Fruit fly (Drosophila melanogaster): ENCODE data around the gene rept.

rept gene

dm6 chr3L:19254715-19255428 is at the start of gene rept, which contains the start of gene mRpL21:
Gene rept, plus strand, starts transcription at chr3L:19255340.
Gene mRpL21, minus strand, starts transcription at chr3L:19255061.
- no peak for TF ChIP-seq Dip2 (GFP tag; IDR thresholded peaks at IDR 0.05)
- TF ChIP-seq Ada2b (GFP tag; IDR thresholded peaks at IDR 0.05) = no peak
- no peak for TF ChIP-seq HmgD (GFP tag; optimal IDR thresholded peaks at IDR 0.05)
- no peak for TF ChIP-seq ato (GFP tag; IDR thresholded peaks at IDR 0.05; ENCODE audit: partially characterized antibody)
- peak; percentile 42 for TF ChIP-seq Mad (GFP tag; optimal IDR thresholded peaks at IDR 0.05)
- TF ChIP-seq Side (GFP tag; optimal IDR thresholded peaks at IDR 0.05) = peak; percentile 61
- peak; percentile 43 for TF ChIP-seq CG13424 (tag; optimal IDR thresholded peaks at IDR 0.05)
- TF ChIP-seq trem (tag; optimal IDR thresholded peaks at IDR 0.05) = peak; percentile 53
- peak; percentile 5; the same call in 1 of the 2 replicates for TF ChIP-seq ttk (GFP tag; IDR thresholded peaks at IDR 0.05)
- TF ChIP-seq dm (GFP tag; optimal IDR thresholded peaks at IDR 0.05) = peak; percentile 94
- TF ChIP-seq Hr3 (GFP tag; optimal IDR thresholded peaks at IDR 0.05) = peak; percentile 59
- TF ChIP-seq peb (GFP tag; IDR thresholded peaks at IDR 0.05) = no peak
- no peak for TF ChIP-seq slou (GFP tag; optimal IDR thresholded peaks at IDR 0.05)
- TF ChIP-seq Ssrp (tag; optimal IDR thresholded peaks at IDR 0.05) = peak; percentile 3
- TF ChIP-seq CG18619 (GFP tag; optimal IDR thresholded peaks at IDR 0.05) = peak; percentile 44
- TF ChIP-seq insv (GFP tag; optimal IDR thresholded peaks at IDR 0.05) = peak in 1 of 2 experiments; percentile 50
- TF ChIP-seq CG9215 (GFP tag; IDR thresholded peaks at IDR 0.05) = 0 out of 2 replicates have a peak, but pooled peaks have one; percentile 13
- TF ChIP-seq CG12299 (tag; optimal IDR thresholded peaks at IDR 0.05) = peak; percentile 33
- TF ChIP-seq p53 (GFP tag; optimal IDR thresholded peaks at IDR 0.05) = no peak
- peak; percentile 80 for TF ChIP-seq lilli (GFP tag; optimal IDR thresholded peaks at IDR 0.05)
- TF ChIP-seq vfl (GFP tag; optimal IDR thresholded peaks at IDR 0.05) = peak; percentile 69
- peak; percentile 51 for TF ChIP-seq Adf1 (GFP tag; IDR thresholded peaks at IDR 0.05)
- TF ChIP-seq gem (tag; optimal IDR thresholded peaks at IDR 0.05) = peak; percentile 48
- peak; percentile 30 for TF ChIP-seq tup (GFP tag; optimal IDR thresholded peaks at IDR 0.05)
- TF ChIP-seq inv (GFP tag; IDR thresholded peaks at IDR 0.05; ENCODE audit: partially characterized antibody) = no peak
- peak; percentile 72 for TF ChIP-seq HmgZ (tag; optimal IDR thresholded peaks at IDR 0.05)
- peak; percentile 49 for TF ChIP-seq Dad (GFP tag; optimal IDR thresholded peaks at IDR 0.05)
- TF ChIP-seq Asciz (GFP tag; optimal IDR thresholded peaks at IDR 0.05) = no peak
- peak; percentile 16 for TF ChIP-seq CG6765 (GFP tag; optimal IDR thresholded peaks at IDR 0.05)
- TF ChIP-seq jumu (GFP tag; optimal IDR thresholded peaks at IDR 0.05) = peak; percentile 36
- peak; percentile 79 for TF ChIP-seq CHES-1-like (GFP tag; optimal IDR thresholded peaks at IDR 0.05)
- TF ChIP-seq sc (optimal IDR thresholded peaks at IDR 0.05) = no peak
- TF ChIP-seq sc (GFP tag; optimal IDR thresholded peaks at IDR 0.05) = peak; percentile 5
- no peak for TF ChIP-seq CG14965 (GFP tag; optimal IDR thresholded peaks at IDR 0.05; ENCODE audit: borderline replicate concordance)
- TF ChIP-seq Taf1 (GFP tag; IDR thresholded peaks at IDR 0.05) = peak; percentile 44; the same call in 1 of the 2 replicates
- TF ChIP-seq Fer3 (tag; optimal IDR thresholded peaks at IDR 0.05) = peak; percentile 24
- TF ChIP-seq NC2α (GFP tag; optimal IDR thresholded peaks at IDR 0.05) = peak; percentile 2
- TF ChIP-seq CG7987 (GFP tag; optimal IDR thresholded peaks at IDR 0.05) = peak; percentile 36
- TF ChIP-seq CG12942 (GFP tag; optimal IDR thresholded peaks at IDR 0.05) = peak; percentile 28
- TF ChIP-seq CG12769 (tag; optimal IDR thresholded peaks at IDR 0.05) = peak; percentile 68
- no peak for TF ChIP-seq CG2199 (GFP tag; IDR thresholded peaks at IDR 0.05)
- TF ChIP-seq Sry-δ (GFP tag; optimal IDR thresholded peaks at IDR 0.05) = peak; percentile 55
- peak; percentile 29 to 70 for TF ChIP-seq Hr51 (GFP tag; optimal IDR thresholded peaks at IDR 0.05)
- peak; percentile 66 for TF ChIP-seq Xrp1 (GFP tag; IDR thresholded peaks at IDR 0.05)
- TF ChIP-seq CG6254 (GFP tag; optimal IDR thresholded peaks at IDR 0.05) = peak; percentile 31
- no peak for TF ChIP-seq btn (GFP tag; optimal IDR thresholded peaks at IDR 0.05)
- peak; percentile 68 for TF ChIP-seq CG1603 (tag; optimal IDR thresholded peaks at IDR 0.05)
- TF ChIP-seq NK7.1 (GFP tag; optimal IDR thresholded peaks at IDR 0.05) = peak; percentile 15
- TF ChIP-seq CG18599 (GFP tag; optimal IDR thresholded peaks at IDR 0.05) = peak; percentile 59

All from whole organism, embryonic.